Worm (Caenorhabditis elegans) whole organism, L1 larva: ENCODE results near the gene C06B3.6.

ENCODE experiments used
- C16A3.4 ChIP-seq: fragments of 150-350 bp; optimal IDR thresholded peaks from 2 replicates; lab custom pipeline; 2014; ENCODE audit warnings: missing biosample characterization, missing genetic modification characterization
- C34B4.2 ChIP-seq: sonication (generic microtip); optimal IDR thresholded peaks from 2 replicates; lab custom pipeline; 2017; ENCODE audit warnings: mild to moderate bottlenecking, missing genetic modification characterization, missing compliant biosample characterization
- Y116A8C.19 ChIP-seq: sonication (generic microtip); optimal IDR thresholded peaks from 2 replicates; lab custom pipeline; 2016; ENCODE audit warnings: missing compliant biosample characterization, missing genetic modification characterization, borderline replicate concordance
- aha-1 ChIP-seq: fragments of 150-350 bp; optimal IDR thresholded peaks from 2 replicates; lab custom pipeline; 2014; ENCODE audit warnings: missing biosample characterization, missing genetic modification characterization
- alr-1 ChIP-seq: fragments of 200-800 bp; sonication (Bioruptor generic); optimal IDR thresholded peaks from 2 replicates; lab custom pipeline; 2018; ENCODE audit warnings: borderline replicate concordance, mild to moderate bottlenecking, missing genetic modification characterization, missing compliant biosample characterization
- ama-1 ChIP-seq: fragments of 150-350 bp; optimal IDR thresholded peaks from 2 replicates; lab custom pipeline; 2014
- blmp-1 ChIP-seq: fragments of 150-350 bp; optimal IDR thresholded peaks from 2 replicates; lab custom pipeline; 2014; ENCODE audit warnings: missing biosample characterization, missing genetic modification characterization
- ceh-8 ChIP-seq: fragments of 200-800 bp; sonication (Bioruptor generic); optimal IDR thresholded peaks from 2 replicates; lab custom pipeline; 2018; ENCODE audit warnings: mild to moderate bottlenecking, missing genetic modification characterization, moderate library complexity, missing compliant biosample characterization
- ceh-88 ChIP-seq: fragments of 200-800 bp; sonication (Bioruptor generic); IDR thresholded peaks from 2 replicates; pipeline ENCODE4 v1.3.6; 2022; ENCODE audit warnings: missing genetic modification characterization, missing compliant biosample characterization
- ces-1 ChIP-seq: fragments of 150-350 bp; optimal IDR thresholded peaks from 2 replicates; lab custom pipeline; 2014; ENCODE audit warnings: missing biosample characterization, missing genetic modification reagents, missing genetic modification characterization
- dpl-1 ChIP-seq, 3 experiments: fragments of 150-350 bp in 2 of 3; sonication (generic microtip) in 1 of 3; optimal IDR thresholded peaks; 2 replicates each; lab custom pipeline; 2014 to 2017; ENCODE audit warnings: missing biosample characterization in 3 of 3, missing genetic modification characterization in 3 of 3, missing genetic modification reagents in 3 of 3
- efl-1 ChIP-seq, 4 experiments: fragments of 150-350 bp; optimal IDR thresholded peaks in 3 of 4; peaks in 1 of 4; 1 replicate in 1 of 4; 2 replicates in 3 of 4; lab custom pipeline; 2014; ENCODE audit warnings: missing biosample characterization in 2 of 4, missing genetic modification characterization in 2 of 4, missing genetic modification reagents in 2 of 4
- efl-3 ChIP-seq: fragments of 200-800 bp; sonication (Bioruptor generic); optimal IDR thresholded peaks from 2 replicates; lab custom pipeline; 2018; ENCODE audit warnings: mild to moderate bottlenecking, missing genetic modification characterization, missing compliant biosample characterization
- egl-13 ChIP-seq: sonication (generic microtip); optimal IDR thresholded peaks from 2 replicates; lab custom pipeline; 2016; ENCODE audit warnings: missing genotype, missing genetic modification reagents, missing genetic modification characterization, missing compliant biosample characterization
- elt-2 ChIP-seq: sonication (generic microtip); optimal IDR thresholded peaks from 2 replicates; lab custom pipeline; 2016; ENCODE audit warnings: missing genetic modification characterization, mild to moderate bottlenecking, inconsistent platforms, missing compliant biosample characterization, missing genetic modification reagents
- elt-3 ChIP-seq, 6 experiments: fragments of 150-350 bp in 1 of 6; sonication (generic microtip); optimal IDR thresholded peaks; 2 replicates each; lab custom pipeline; 2017 to 2018; ENCODE audit warnings: missing biosample characterization in 6 of 6, missing genetic modification characterization in 6 of 6, inconsistent platforms in 1 of 6
- fkh-4 ChIP-seq: sonication (generic microtip); optimal IDR thresholded peaks from 2 replicates; lab custom pipeline; 2016; ENCODE audit warnings: missing compliant biosample characterization, missing genetic modification characterization, borderline replicate concordance
- fkh-8 ChIP-seq: sonication (generic microtip); optimal IDR thresholded peaks from 2 replicates; lab custom pipeline; 2016; ENCODE audit warnings: mild to moderate bottlenecking, missing genetic modification characterization, missing compliant biosample characterization
- fos-1 ChIP-seq: fragments of 150-350 bp; optimal IDR thresholded peaks from 2 replicates; lab custom pipeline; 2014; ENCODE audit warnings: missing biosample characterization, missing genetic modification characterization
- hlh-17 ChIP-seq: fragments of 200-800 bp; sonication (Bioruptor generic); optimal IDR thresholded peaks from 2 replicates; lab custom pipeline; 2018; ENCODE audit warnings: missing genetic modification characterization, mild to moderate bottlenecking, missing compliant biosample characterization, moderate library complexity, borderline replicate concordance
- hlh-4 ChIP-seq: sonication (generic microtip); optimal IDR thresholded peaks from 2 replicates; lab custom pipeline; 2016; ENCODE audit warnings: mild to moderate bottlenecking, missing genetic modification characterization, missing compliant biosample characterization
- hpl-2 ChIP-seq: fragments of 150-350 bp; optimal IDR thresholded peaks from 2 replicates; lab custom pipeline; 2014; ENCODE audit warnings: missing biosample characterization, missing genetic modification reagents, missing genetic modification characterization
- irx-1 ChIP-seq: sonication (generic microtip); optimal IDR thresholded peaks from 2 replicates; lab custom pipeline; 2016; ENCODE audit warnings: missing genetic modification characterization, missing compliant biosample characterization
- isw-1 ChIP-seq: fragments of 200-800 bp; sonication (Bioruptor generic); IDR thresholded peaks from 2 replicates; pipeline ENCODE4 v1.3.6; 2022; ENCODE audit warnings: missing genetic modification characterization, missing compliant biosample characterization
- lin-13 ChIP-seq: fragments of 150-350 bp; optimal IDR thresholded peaks from 2 replicates; lab custom pipeline; 2014; ENCODE audit warnings: missing biosample characterization, missing genetic modification reagents, missing genetic modification characterization
- lin-39 ChIP-seq: fragments of 150-350 bp; optimal IDR thresholded peaks from 2 replicates; lab custom pipeline; 2014; ENCODE audit warnings: missing biosample characterization, missing genetic modification reagents, missing genetic modification characterization
- mep-1 ChIP-seq: fragments of 150-350 bp; optimal IDR thresholded peaks from 2 replicates; lab custom pipeline; 2014; ENCODE audit warnings: missing biosample characterization, missing genetic modification characterization
- nhr-20 ChIP-seq: sonication (generic microtip); optimal IDR thresholded peaks from 2 replicates; lab custom pipeline; 2016; ENCODE audit warnings: mild to moderate bottlenecking, missing genetic modification characterization, missing compliant biosample characterization
- nhr-47 ChIP-seq: sonication (generic microtip); optimal IDR thresholded peaks from 2 replicates; lab custom pipeline; 2016; ENCODE audit warnings: mild to moderate bottlenecking, missing genetic modification characterization, moderate library complexity, missing compliant biosample characterization
- nhr-71 ChIP-seq: sonication (generic microtip); optimal IDR thresholded peaks from 2 replicates; lab custom pipeline; 2016; ENCODE audit warnings: mild to moderate bottlenecking, missing genetic modification characterization, moderate library complexity, missing compliant biosample characterization
- nhr-76 ChIP-seq: sonication (generic microtip); optimal IDR thresholded peaks from 2 replicates; lab custom pipeline; 2017; ENCODE audit warnings: missing biosample characterization, missing genetic modification characterization
- nhr-77 ChIP-seq: fragments of 150-350 bp; optimal IDR thresholded peaks from 2 replicates; lab custom pipeline; 2014; ENCODE audit warnings: missing biosample characterization, missing genetic modification characterization
- nhr-84 ChIP-seq: sonication (generic microtip); optimal IDR thresholded peaks from 2 replicates; lab custom pipeline; 2017; ENCODE audit warnings: missing biosample characterization, missing genetic modification characterization
- nhr-85 ChIP-seq: sonication (generic microtip); peaks from one replicate; lab custom pipeline; 2016; ENCODE audit warnings: missing genetic modification characterization, inconsistent platforms, missing compliant biosample characterization
- nhr-90 ChIP-seq: sonication (generic microtip); optimal IDR thresholded peaks from 2 replicates; lab custom pipeline; 2016; ENCODE audit warnings: mild to moderate bottlenecking, missing genetic modification characterization, missing compliant biosample characterization; ENCODE audit not compliant: poor library complexity
- pag-3 ChIP-seq: sonication (generic microtip); optimal IDR thresholded peaks from 2 replicates; lab custom pipeline; 2017; ENCODE audit warnings: missing genetic modification characterization, mild to moderate bottlenecking, missing compliant biosample characterization, antibody characterized with exemption, borderline replicate concordance; ENCODE audit not compliant: insufficient read depth
- pax-3 ChIP-seq: fragments of 200-800 bp; sonication (Bioruptor generic); optimal IDR thresholded peaks from 2 replicates; lab custom pipeline; 2018; ENCODE audit warnings: mild to moderate bottlenecking, missing genetic modification characterization, moderate library complexity, missing compliant biosample characterization
- rnt-1 ChIP-seq: sonication (generic microtip); optimal IDR thresholded peaks from 2 replicates; lab custom pipeline; 2016; ENCODE audit warnings: mild to moderate bottlenecking, missing genetic modification characterization, moderate library complexity, missing compliant biosample characterization
- snpc-4 ChIP-seq: fragments of 150-350 bp; optimal IDR thresholded peaks from 2 replicates; lab custom pipeline; 2014; ENCODE audit warnings: missing biosample characterization, missing genetic modification characterization
- sup-37 ChIP-seq: fragments of 200-800 bp; sonication (Bioruptor generic); optimal IDR thresholded peaks from 2 replicates; lab custom pipeline; 2018; ENCODE audit warnings: mild to moderate bottlenecking, missing genetic modification characterization, missing compliant biosample characterization
- swsn-7 ChIP-seq: sonication (generic microtip); optimal IDR thresholded peaks from 2 replicates; lab custom pipeline; 2016; ENCODE audit warnings: missing genetic modification characterization, missing compliant biosample characterization
- tlp-1 ChIP-seq: fragments of 150-350 bp; optimal IDR thresholded peaks from 2 replicates; lab custom pipeline; 2014; ENCODE audit warnings: missing biosample characterization, missing genetic modification characterization
- unc-62 ChIP-seq: fragments of 150-350 bp; optimal IDR thresholded peaks from 2 replicates; lab custom pipeline; 2014; ENCODE audit warnings: missing biosample characterization, missing genetic modification reagents, missing genetic modification characterization
- unc-86 ChIP-seq: sonication (generic microtip); optimal IDR thresholded peaks from 2 replicates; lab custom pipeline; 2016; ENCODE audit warnings: missing genetic modification characterization, missing compliant biosample characterization
- vab-15 ChIP-seq: sonication (generic microtip); optimal IDR thresholded peaks from 2 replicates; lab custom pipeline; 2017; ENCODE audit warnings: missing genotype, mild to moderate bottlenecking, missing genetic modification characterization, missing compliant biosample characterization
- zag-1 ChIP-seq: fragments of 150-350 bp; optimal IDR thresholded peaks from 2 replicates; lab custom pipeline; 2014; ENCODE audit warnings: missing biosample characterization, missing genetic modification characterization
- zip-4 ChIP-seq: fragments of 200-800 bp; sonication (Bioruptor generic); optimal IDR thresholded peaks from 2 replicates; lab custom pipeline; 2018; ENCODE audit warnings: mild to moderate bottlenecking, missing genetic modification characterization, moderate library complexity, missing compliant biosample characterization

The C06B3.6 gene

ce11 chrV:13908120-13908915 lies 449 bp downstream of the C06B3.6 start (continued):
- TF ChIP-seq vab-15 (tag; lab: Kevin White, UChicago): no peak
- TF ChIP-seq rnt-1 (tag; lab: Kevin White, UChicago): no peak
- TF ChIP-seq mep-1 (tag; lab: Kevin White, UChicago): no peak
- TF ChIP-seq ceh-88 (GFP tag; lab: Robert Waterston, UW): peak; percentile 9
- peak; percentile 61 for TF ChIP-seq pax-3
- TF ChIP-seq irx-1 (tag; lab: Kevin White, UChicago): no peak
- TF ChIP-seq isw-1 (GFP tag; lab: Robert Waterston, UW): no peak
- no peak for TF ChIP-seq swsn-7 (tag; lab: Kevin White, UChicago)
- peak; percentile 9 for TF ChIP-seq elt-2
- TF ChIP-seq fos-1 (tag; lab: Kevin White, UChicago): no peak
- no peak for TF ChIP-seq pag-3
- TF ChIP-seq unc-86 (tag; lab: Kevin White, UChicago): no peak
- TF ChIP-seq dpl-1 (GFP tag; optimal IDR thresholded peaks at IDR 0.05; lab: Kevin White, UChicago): no peak
- TF ChIP-seq nhr-47 (tag; lab: Kevin White, UChicago): no peak
- TF ChIP-seq nhr-77 (tag; lab: Kevin White, UChicago): no peak
- peak; percentile 17 for TF ChIP-seq nhr-71 (tag; lab: Kevin White, UChicago)
- TF ChIP-seq ceh-8 (GFP tag; lab: Kevin White, UChicago): no peak
- no peak for TF ChIP-seq aha-1
- TF ChIP-seq nhr-85 (tag; lab: Kevin White, UChicago): peak; percentile 39

ce11 chrV:13907557-13908104 lies 1.1 kb downstream of the C06B3.6 start:
- TF ChIP-seq zag-1 (tag; lab: Kevin White, UChicago) (no peak), Y116A8C.19 (no peak), snpc-4 (no peak), nhr-47 (tag; lab: Kevin White, UChicago) (peak; percentile 52), ama-1 (lab: Kevin White, UChicago) (peak; percentile 96), rnt-1 (tag; lab: Kevin White, UChicago) (peak; percentile 8), C16A3.4 (tag; lab: Kevin White, UChicago) (peak; percentile 41), elt-2 (no peak), C34B4.2 (no peak), nhr-20 (tag; lab: Kevin White, UChicago) (peak; percentile 7), hlh-4 (tag; lab: Kevin White, UChicago) (no peak), efl-1 (optimal IDR thresholded peaks at IDR 0.05; lab: Kevin White, UChicago) (no peak), efl-1 (GFP tag; optimal IDR thresholded peaks at IDR 0.05 in 1 of 2; lab: Kevin White, UChicago) (peak in 1 of 2 experiments; percentile 96), fkh-4 (tag; lab: Kevin White, UChicago) (no peak), nhr-71 (tag; lab: Kevin White, UChicago) (peak; percentile 38), lin-39 (no peak), aha-1 (no peak), fos-1 (tag; lab: Kevin White, UChicago) (no peak), alr-1 (tag; lab: Kevin White, UChicago) (no peak), lin-13 (GFP tag; lab: Kevin White, UChicago) (no peak), zip-4 (GFP tag; lab: Kevin White, UChicago) (no peak), egl-13 (no peak), nhr-90 (tag; lab: Kevin White, UChicago) (peak; percentile 64), isw-1 (GFP tag; lab: Robert Waterston, UW) (no peak), sup-37 (no peak), efl-3 (GFP tag; lab: Kevin White, UChicago) (no peak), hpl-2 (GFP tag; lab: Kevin White, UChicago) (peak; percentile 23), hlh-17 (GFP tag; lab: Kevin White, UChicago) (no peak), elt-3 (tag; optimal IDR thresholded peaks at IDR 0.05; lab: Kevin White, UChicago) (no peak), unc-62 (GFP tag; lab: Kevin White, UChicago) (no peak), nhr-84 (tag; lab: Kevin White, UChicago) (no peak), fkh-8 (tag; lab: Kevin White, UChicago) (no peak), tlp-1 (tag; lab: Kevin White, UChicago) (no peak), nhr-76 (no peak), ces-1 (GFP tag; lab: Kevin White, UChicago) (no peak), nhr-77 (tag; lab: Kevin White, UChicago) (no peak), blmp-1 (no peak)
